Worm (Caenorhabditis elegans) whole organism, early embryonic: Measurements from ENCODE around the gene R08C7.5.

ENCODE experiments used
- F13C5.2 ChIP-seq: sonication (generic microtip); optimal IDR thresholded peaks from 2 replicates; lab custom pipeline; 2017; ENCODE audit warnings: mild to moderate bottlenecking, missing genetic modification characterization, inconsistent platforms, missing compliant biosample characterization
- aly-1 ChIP-seq: sonication (generic microtip); optimal IDR thresholded peaks from 2 replicates; lab custom pipeline; 2016; ENCODE audit warnings: missing genetic modification characterization, missing compliant biosample characterization
- ama-1 ChIP-seq: fragments of 150-350 bp; optimal IDR thresholded peaks from 2 replicates; lab custom pipeline; 2014
- ceh-13 ChIP-seq: fragments of 200-800 bp; sonication (Bioruptor generic); optimal IDR thresholded peaks from 2 replicates; lab custom pipeline; 2018; ENCODE audit warnings: mild to moderate bottlenecking, missing genetic modification characterization, missing compliant biosample characterization
- scrt-1 ChIP-seq: fragments of 200-800 bp; sonication (Bioruptor generic); IDR thresholded peaks from 2 replicates; pipeline ENCODE4 v1.3.6; 2022; ENCODE audit warnings: missing genetic modification characterization, missing compliant biosample characterization
- sea-1 ChIP-seq: fragments of 200-800 bp; sonication (Bioruptor generic); conservative IDR thresholded peaks from 2 replicates; pipeline ENCODE4 v1.3.6; 2022; ENCODE audit warnings: missing genetic modification characterization, missing compliant biosample characterization
- tra-4 ChIP-seq: sonication (generic microtip); optimal IDR thresholded peaks from 2 replicates; lab custom pipeline; 2017; ENCODE audit warnings: missing genetic modification characterization, missing compliant biosample characterization

- TF ChIP-seq tra-4 (tag; lab: Kevin White, UChicago) (no peak), ama-1 (no peak), ceh-13 (GFP tag; lab: Kevin White, UChicago) (no peak), sea-1 (GFP tag; lab: Robert Waterston, UW) (no peak), aly-1 (no peak), F13C5.2 (tag; lab: Kevin White, UChicago) (no peak), scrt-1 (GFP tag; lab: Robert Waterston, UW) (no peak)
These were observed 32.9 kb upstream of the R08C7.5 start for ce11 chrIV:4397111-4397510.
